2 fruit fly cellular contexts compared by ENCODE assay signal in genomic region chr3L:18057752-18058518, dm6.
TF ChIP-seq lines count a peak whose summit lies in the region.

No protein-coding gene starts in this region.

TF ChIP-seq in whole organism, embryonic, 481 proteins besides CTCF, POLR2A, EP300 and RAD21 (continued from another document):
- TF ChIP-seq dmrt11E (tag; optimal IDR thresholded peaks at IDR 0.05; lab: Kevin White, UChicago) (no peak), CG12299 (tag; optimal IDR thresholded peaks at IDR 0.05; lab: Kevin White, UChicago) (no peak), hb (GFP tag; IDR thresholded peaks at IDR 0.05; lab: Robert Waterston, UW; ENCODE audit: partially characterized antibody) (no peak), vfl (GFP tag; optimal IDR thresholded peaks at IDR 0.05; lab: Kevin White, UChicago) (no peak), Fer2 (tag; optimal IDR thresholded peaks at IDR 0.05; lab: Kevin White, UChicago) (no peak), tgo (GFP tag; IDR thresholded peaks at IDR 0.05; lab: Robert Waterston, UW) (no peak), nom (GFP tag; optimal IDR thresholded peaks at IDR 0.05; lab: Kevin White, UChicago) (peak; percentile 45), Ravus (GFP tag; IDR thresholded peaks at IDR 0.05; lab: Robert Waterston, UW) (no peak), ab (GFP tag; optimal IDR thresholded peaks at IDR 0.05; lab: Kevin White, UChicago) (no peak), tio (GFP tag; optimal IDR thresholded peaks at IDR 0.05; lab: Kevin White, UChicago) (peak; percentile 5), fru (optimal IDR thresholded peaks at IDR 0.05; lab: Kevin White, UChicago) (no peak), Ets65A (GFP tag; lab: Kevin White, UChicago) (no peak), Stat92E (GFP tag; optimal IDR thresholded peaks at IDR 0.05; lab: Kevin White, UChicago) (no peak), CG17385 (GFP tag; optimal IDR thresholded peaks at IDR 0.05; lab: Kevin White, UChicago) (no peak), CG4820 (GFP tag; optimal IDR thresholded peaks at IDR 0.05; lab: Kevin White, UChicago) (no peak), sug (tag; optimal IDR thresholded peaks at IDR 0.05; lab: Kevin White, UChicago) (no peak), CG8478 (optimal IDR thresholded peaks at IDR 0.05; lab: Kevin White, UChicago) (peak; percentile 27)

TF ChIP-seq in whole organism, prepupa, 60 proteins besides CTCF, POLR2A, EP300 and RAD21 (continued from another document):
- TF ChIP-seq lz (GFP tag; optimal IDR thresholded peaks at IDR 0.05; lab: Kevin White, UChicago) (no peak), Eip78C (GFP tag; lab: Kevin White, UChicago) (peak; percentile 83), net (GFP tag; optimal IDR thresholded peaks at IDR 0.05; lab: Kevin White, UChicago) (peak; percentile 27), esn (GFP tag; optimal IDR thresholded peaks at IDR 0.05; lab: Kevin White, UChicago) (no peak), CG16779 (tag; optimal IDR thresholded peaks at IDR 0.05; lab: Kevin White, UChicago) (no peak), CG3032 (tag; optimal IDR thresholded peaks at IDR 0.05; lab: Kevin White, UChicago) (peak; percentile 56), CG4318 (GFP tag; optimal IDR thresholded peaks at IDR 0.05; lab: Kevin White, UChicago) (no peak), Eip75B (GFP tag; optimal IDR thresholded peaks at IDR 0.05; lab: Kevin White, UChicago) (peak; percentile 27), CG10669 (GFP tag; optimal IDR thresholded peaks at IDR 0.05; lab: Kevin White, UChicago) (peak; percentile 56), Smox (GFP tag; optimal IDR thresholded peaks at IDR 0.05; lab: Kevin White, UChicago) (no peak), topi (GFP tag; optimal IDR thresholded peaks at IDR 0.05; lab: Kevin White, UChicago) (no peak), Ets21C (GFP tag; optimal IDR thresholded peaks at IDR 0.05; lab: Kevin White, UChicago) (no peak), Blimp-1 (GFP tag; optimal IDR thresholded peaks at IDR 0.05; lab: Kevin White, UChicago) (no peak), spab (GFP tag; optimal IDR thresholded peaks at IDR 0.05; lab: Kevin White, UChicago) (peak; percentile 39), ss (GFP tag; optimal IDR thresholded peaks at IDR 0.05; lab: Kevin White, UChicago) (peak; percentile 27 to 64), vri (GFP tag; optimal IDR thresholded peaks at IDR 0.05; lab: Kevin White, UChicago) (no peak), CG11902 (GFP tag; optimal IDR thresholded peaks at IDR 0.05; lab: Kevin White, UChicago) (no peak), Hr39 (GFP tag; optimal IDR thresholded peaks at IDR 0.05; lab: Kevin White, UChicago) (no peak), Hr38 (GFP tag; optimal IDR thresholded peaks at IDR 0.05; lab: Kevin White, UChicago) (no peak), CG6792 (GFP tag; optimal IDR thresholded peaks at IDR 0.05; lab: Kevin White, UChicago) (no peak), dac (GFP tag; optimal IDR thresholded peaks at IDR 0.05; lab: Kevin White, UChicago) (no peak), svp (GFP tag; lab: Kevin White, UChicago) (no peak), CG9139 (GFP tag; optimal IDR thresholded peaks at IDR 0.05; lab: Kevin White, UChicago) (peak; percentile 57), CG8632 (GFP tag; optimal IDR thresholded peaks at IDR 0.05; lab: Kevin White, UChicago) (peak; percentile 23), CG6808 (GFP tag; optimal IDR thresholded peaks at IDR 0.05; lab: Kevin White, UChicago) (peak; percentile 61), CG6854 (GFP tag; optimal IDR thresholded peaks at IDR 0.05; lab: Kevin White, UChicago) (no peak), Hr4 (GFP tag; optimal IDR thresholded peaks at IDR 0.05; lab: Kevin White, UChicago) (peak; percentile 11), Sox14 (GFP tag; optimal IDR thresholded peaks at IDR 0.05; lab: Kevin White, UChicago) (no peak), CG8319 (GFP tag; optimal IDR thresholded peaks at IDR 0.05; lab: Kevin White, UChicago) (no peak), CG7368 (GFP tag; optimal IDR thresholded peaks at IDR 0.05; lab: Kevin White, UChicago) (peak; percentile 1), Ets96B (tag; optimal IDR thresholded peaks at IDR 0.05; lab: Kevin White, UChicago) (no peak), CG34406 (GFP tag; optimal IDR thresholded peaks at IDR 0.05; lab: Kevin White, UChicago) (no peak), fkh (GFP tag; optimal IDR thresholded peaks at IDR 0.05; lab: Kevin White, UChicago) (no peak), CG10631 (GFP tag; optimal IDR thresholded peaks at IDR 0.05; lab: Kevin White, UChicago) (peak; percentile 8), CG1621 (tag; optimal IDR thresholded peaks at IDR 0.05; lab: Kevin White, UChicago) (peak; percentile 43)
